Fruit fly (Drosophila melanogaster) whole organism, adult: ENCODE measurements around the gene CG9903.

Source experiments
- CG11617 ChIP-seq: fragments of 200-800 bp; sonication (Bioruptor generic); optimal IDR thresholded peaks from 2 replicates; lab custom pipeline; 2017; ENCODE audit warnings: mild to moderate bottlenecking, missing biosample characterization, missing genetic modification reagents, missing genetic modification characterization
- CG12768 ChIP-seq: fragments of 200-800 bp; sonication (Bioruptor generic); optimal IDR thresholded peaks from 2 replicates; lab custom pipeline; 2017; ENCODE audit warnings: missing biosample characterization, missing genetic modification characterization, mild to moderate bottlenecking, moderate library complexity, missing genetic modification reagents
- CG14711 ChIP-seq: fragments of 200-800 bp; sonication (Bioruptor generic); optimal IDR thresholded peaks from 2 replicates; lab custom pipeline; 2018; ENCODE audit warnings: missing biosample characterization, mild to moderate bottlenecking, missing genetic modification characterization, moderate library complexity
- CG1620 ChIP-seq: fragments of 200-800 bp; sonication (Bioruptor generic); optimal IDR thresholded peaks from 2 replicates; lab custom pipeline; 2016; ENCODE audit warnings: missing biosample characterization, missing genetic modification characterization
- CG33017 ChIP-seq: fragments of 200-800 bp; sonication (Bioruptor generic); optimal IDR thresholded peaks from 2 replicates; lab custom pipeline; 2018; ENCODE audit warnings: missing biosample characterization, mild to moderate bottlenecking, missing genetic modification characterization, moderate library complexity
- CG5204 ChIP-seq: fragments of 200-800 bp; sonication (Bioruptor generic); optimal IDR thresholded peaks from 2 replicates; lab custom pipeline; 2016; ENCODE audit warnings: missing biosample characterization, missing genetic modification characterization
- CG7045 ChIP-seq: fragments of 200-800 bp; sonication (Bioruptor generic); optimal IDR thresholded peaks from 2 replicates; lab custom pipeline; 2017; ENCODE audit warnings: missing biosample characterization, mild to moderate bottlenecking, missing genetic modification characterization
- CG7101 ChIP-seq: fragments of 200-800 bp; sonication (Bioruptor generic); optimal IDR thresholded peaks from 2 replicates; lab custom pipeline; 2018; ENCODE audit warnings: missing biosample characterization, mild to moderate bottlenecking, missing genetic modification characterization, moderate library complexity
- Clk ChIP-seq: fragments of 200-800 bp; sonication (Bioruptor generic); optimal IDR thresholded peaks from 2 replicates; lab custom pipeline; 2017; ENCODE audit warnings: missing biosample characterization, missing genetic modification characterization
- Crg-1 ChIP-seq: fragments of 200-800 bp; sonication (Bioruptor generic); optimal IDR thresholded peaks from 2 replicates; lab custom pipeline; 2016; ENCODE audit warnings: missing biosample characterization, missing genetic modification characterization
- Hr96 ChIP-seq: fragments of 200-800 bp; sonication (Bioruptor generic); optimal IDR thresholded peaks from 2 replicates; lab custom pipeline; 2016; ENCODE audit warnings: missing biosample characterization, missing genetic modification characterization
- Mnt ChIP-seq: fragments of 200-800 bp; sonication (Bioruptor generic); optimal IDR thresholded peaks from 2 replicates; lab custom pipeline; 2016; ENCODE audit warnings: missing biosample characterization, mild to moderate bottlenecking, missing genetic modification characterization
- bab1 ChIP-seq: fragments of 200-800 bp; sonication (Bioruptor generic); optimal IDR thresholded peaks from 3 replicates; lab custom pipeline; 2019; ENCODE audit warnings: missing biosample characterization, mild to moderate bottlenecking, missing genetic modification characterization, moderate library complexity
- cnc ChIP-seq, 2 experiments: fragments of >200 bp; optimal IDR thresholded peaks; 2 replicates each; lab custom pipeline; 2017
- kay ChIP-seq: fragments of 200-800 bp; sonication (Bioruptor generic); peaks from one replicate; lab custom pipeline; 2016; ENCODE audit warnings: missing biosample characterization, missing genetic modification characterization, borderline replicate concordance
- ovo ChIP-seq: fragments of 200-800 bp; sonication (Bioruptor generic); optimal IDR thresholded peaks from 2 replicates; lab custom pipeline; 2016; ENCODE audit warnings: missing biosample characterization, missing genetic modification characterization
- pad ChIP-seq: fragments of 200-800 bp; sonication (Bioruptor generic); optimal IDR thresholded peaks from 3 replicates; lab custom pipeline; 2017; ENCODE audit warnings: missing biosample characterization, missing genetic modification characterization, mild to moderate bottlenecking, moderate library complexity, missing genetic modification reagents
- tj ChIP-seq: fragments of 200-800 bp; sonication (Bioruptor generic); optimal IDR thresholded peaks from 3 replicates; lab custom pipeline; 2017; ENCODE audit warnings: missing biosample characterization, mild to moderate bottlenecking, missing genetic modification characterization, moderate library complexity
- toe ChIP-seq: fragments of 200-800 bp; sonication (Bioruptor generic); optimal IDR thresholded peaks from 2 replicates; lab custom pipeline; 2016; ENCODE audit warnings: missing biosample characterization, missing genetic modification characterization

The CG9903 gene

dm6 chrX:16582145-16582544 is 41.5 kb upstream of the CG9903 start:
- TF ChIP-seq CG7045 (GFP tag; lab: Kevin White, UChicago) (no peak), Clk (GFP tag; lab: Kevin White, UChicago) (no peak), CG33017 (no peak), Hr96 (GFP tag; lab: Kevin White, UChicago) (no peak), pad (GFP tag; lab: Kevin White, UChicago) (no peak), Mnt (GFP tag; lab: Kevin White, UChicago) (no peak), cnc (optimal IDR thresholded peaks at IDR 0.05; lab: Kevin White, UChicago) (no peak), CG5204 (GFP tag; lab: Kevin White, UChicago) (no peak), CG11617 (no peak)

dm6 chrX:16581703-16582102 is 41.1 kb upstream of the CG9903 start:
- TF ChIP-seq toe (GFP tag; lab: Kevin White, UChicago) (peak; percentile 5), Crg-1 (GFP tag; lab: Kevin White, UChicago) (no peak), CG5204 (GFP tag; lab: Kevin White, UChicago) (peak; percentile 2)

dm6 chrX:16579978-16580377 is 39.3 kb upstream of the CG9903 start:
- TF ChIP-seq Clk (GFP tag; lab: Kevin White, UChicago) (no peak), Mnt (GFP tag; lab: Kevin White, UChicago) (no peak), CG33017 (no peak), CG5204 (GFP tag; lab: Kevin White, UChicago) (no peak), kay (no peak), pad (GFP tag; lab: Kevin White, UChicago) (no peak), Crg-1 (GFP tag; lab: Kevin White, UChicago) (no peak), CG12768 (GFP tag; lab: Kevin White, UChicago) (no peak), toe (GFP tag; lab: Kevin White, UChicago) (no peak), CG1620 (GFP tag; lab: Kevin White, UChicago) (no peak), ovo (GFP tag; lab: Kevin White, UChicago) (no peak), bab1 (GFP tag; lab: Kevin White, UChicago) (no peak), Hr96 (GFP tag; lab: Kevin White, UChicago) (no peak), CG11617 (no peak), cnc (optimal IDR thresholded peaks at IDR 0.05; lab: Kevin White, UChicago) (no peak), CG14711 (tag; lab: Kevin White, UChicago) (no peak), tj (GFP tag; lab: Kevin White, UChicago) (no peak), CG7045 (GFP tag; lab: Kevin White, UChicago) (no peak)

dm6 chrX:16575097-16575496 is 34.4 kb upstream of the CG9903 start:
- TF ChIP-seq CG14711 (tag; lab: Kevin White, UChicago) (no peak), CG7101 (no peak), kay (no peak)

dm6 chrX:16574114-16574513 is 33.5 kb upstream of the CG9903 start:
- TF ChIP-seq tj (GFP tag; lab: Kevin White, UChicago) (no peak), CG11617 (no peak), ovo (GFP tag; lab: Kevin White, UChicago) (no peak), CG33017 (no peak), cnc (optimal IDR thresholded peaks at IDR 0.05; lab: Kevin White, UChicago) (no peak), kay (no peak), CG7045 (GFP tag; lab: Kevin White, UChicago) (no peak), bab1 (GFP tag; lab: Kevin White, UChicago) (no peak), CG14711 (tag; lab: Kevin White, UChicago) (no peak), Mnt (GFP tag; lab: Kevin White, UChicago) (no peak), Clk (GFP tag; lab: Kevin White, UChicago) (no peak), Crg-1 (GFP tag; lab: Kevin White, UChicago) (no peak), CG1620 (GFP tag; lab: Kevin White, UChicago) (no peak), CG5204 (GFP tag; lab: Kevin White, UChicago) (no peak)

- peak; percentile 50 for TF ChIP-seq ovo (GFP tag; lab: Kevin White, UChicago)
- peak; percentile 14 for TF ChIP-seq pad (GFP tag; lab: Kevin White, UChicago)
- TF ChIP-seq CG14711 (tag; lab: Kevin White, UChicago): no peak
- TF ChIP-seq Crg-1 (GFP tag; lab: Kevin White, UChicago): peak; percentile 46
- peak; percentile 59 for TF ChIP-seq CG7101
- no peak for TF ChIP-seq Mnt (GFP tag; lab: Kevin White, UChicago)
- no peak for TF ChIP-seq Clk (GFP tag; lab: Kevin White, UChicago)
- TF ChIP-seq cnc (optimal IDR thresholded peaks at IDR 0.05; lab: Kevin White, UChicago): no peak
Observed at dm6 chrX:16573659-16574058, 33.0 kb upstream of the CG9903 start.

dm6 chrX:16570572-16571224 is 30.0 kb upstream of the CG9903 start:
- TF ChIP-seq Clk (GFP tag; lab: Kevin White, UChicago) (no peak), cnc (optimal IDR thresholded peaks at IDR 0.05; lab: Kevin White, UChicago) (no peak), kay (peak; percentile 72)
